Worm (Caenorhabditis elegans) whole organism, mixed stage, embryonic: ENCODE results near the gene F18G5.6.

ENCODE experiments used
- M03D4.4 ChIP-seq: sonication (generic microtip); optimal IDR thresholded peaks from 2 replicates; lab custom pipeline; 2017; ENCODE audit warnings: mild to moderate bottlenecking, missing genetic modification characterization, missing compliant biosample characterization
- bed-3 ChIP-seq: fragments of 200-800 bp; sonication (Bioruptor generic); optimal IDR thresholded peaks from 3 replicates; lab custom pipeline; 2018; ENCODE audit warnings: mild to moderate bottlenecking, missing genetic modification characterization, moderate library complexity, missing compliant biosample characterization
- blmp-1 ChIP-seq: fragments of 150-350 bp; optimal IDR thresholded peaks from 2 replicates; lab custom pipeline; 2014; ENCODE audit warnings: missing biosample characterization, missing genetic modification characterization
- ceh-39 ChIP-seq: fragments of 150-350 bp; optimal IDR thresholded peaks from 2 replicates; lab custom pipeline; 2014; ENCODE audit warnings: missing biosample characterization, missing genetic modification characterization
- ces-1 ChIP-seq: fragments of 150-350 bp; optimal IDR thresholded peaks from 2 replicates; lab custom pipeline; 2014; ENCODE audit warnings: missing biosample characterization, missing genetic modification reagents, missing genetic modification characterization
- cnd-1 ChIP-seq: fragments of 200-800 bp; sonication (Bioruptor generic); optimal IDR thresholded peaks from 2 replicates; lab custom pipeline; 2018; ENCODE audit warnings: mild to moderate bottlenecking, missing genetic modification characterization, missing compliant biosample characterization
- drap-1 ChIP-seq: fragments of 200-800 bp; sonication (Bioruptor generic); optimal IDR thresholded peaks from 3 replicates; lab custom pipeline; 2018; ENCODE audit warnings: mild to moderate bottlenecking, missing genetic modification characterization, missing compliant biosample characterization
- elt-1 ChIP-seq: sonication (generic microtip); optimal IDR thresholded peaks from 2 replicates; lab custom pipeline; 2017; ENCODE audit warnings: missing genetic modification characterization, mild to moderate bottlenecking, missing compliant biosample characterization, antibody characterized with exemption, moderate library complexity, borderline replicate concordance; ENCODE audit not compliant: insufficient read depth
- elt-3 ChIP-seq: fragments of 150-350 bp; optimal IDR thresholded peaks from 2 replicates; lab custom pipeline; 2014; ENCODE audit warnings: missing biosample characterization, missing genetic modification characterization
- ham-2 ChIP-seq: fragments of 200-800 bp; sonication (Bioruptor generic); optimal IDR thresholded peaks from 2 replicates; lab custom pipeline; 2018; ENCODE audit warnings: mild to moderate bottlenecking, missing genetic modification characterization, missing compliant biosample characterization
- hlh-1 ChIP-seq: fragments of 150-350 bp; optimal IDR thresholded peaks from 2 replicates; lab custom pipeline; 2014; ENCODE audit warnings: missing biosample characterization, missing genetic modification reagents, missing genetic modification characterization
- lin-13 ChIP-seq: fragments of 150-350 bp; optimal IDR thresholded peaks from 2 replicates; lab custom pipeline; 2014; ENCODE audit warnings: missing biosample characterization, missing genetic modification characterization
- lin-32 ChIP-seq: fragments of 200-800 bp; sonication (Bioruptor generic); optimal IDR thresholded peaks from 2 replicates; lab custom pipeline; 2018; ENCODE audit warnings: mild to moderate bottlenecking, missing genetic modification characterization, missing compliant biosample characterization
- lsy-2 ChIP-seq: fragments of 150-350 bp; optimal IDR thresholded peaks from 2 replicates; lab custom pipeline; 2014; ENCODE audit warnings: missing biosample characterization, missing genetic modification characterization
- mab-5 ChIP-seq: fragments of 150-350 bp; optimal IDR thresholded peaks from 2 replicates; lab custom pipeline; 2014; ENCODE audit warnings: missing biosample characterization, missing genetic modification characterization
- mep-1 ChIP-seq: fragments of 150-350 bp; optimal IDR thresholded peaks from 2 replicates; lab custom pipeline; 2017; ENCODE audit warnings: missing biosample characterization, missing genetic modification reagents, missing genetic modification characterization, inconsistent platforms
- mls-2 ChIP-seq: sonication (generic microtip); optimal IDR thresholded peaks from 2 replicates; lab custom pipeline; 2016; ENCODE audit warnings: mild to moderate bottlenecking, missing genetic modification characterization, moderate library complexity, missing compliant biosample characterization
- nhr-2 ChIP-seq: fragments of 150-350 bp; optimal IDR thresholded peaks from 2 replicates; lab custom pipeline; 2014; ENCODE audit warnings: missing biosample characterization, missing genetic modification characterization
- nhr-237 ChIP-seq: fragments of 150-350 bp; optimal IDR thresholded peaks from 2 replicates; lab custom pipeline; 2014; ENCODE audit warnings: missing biosample characterization, missing genetic modification characterization
- nhr-28 ChIP-seq: fragments of 150-350 bp; optimal IDR thresholded peaks from 2 replicates; lab custom pipeline; 2014; ENCODE audit warnings: missing biosample characterization, missing genetic modification characterization
- nhr-76 ChIP-seq: sonication (generic microtip); optimal IDR thresholded peaks from 2 replicates; lab custom pipeline; 2017; ENCODE audit warnings: missing biosample characterization, missing genetic modification characterization
- pha-4 ChIP-seq: fragments of 150-350 bp; optimal IDR thresholded peaks from 2 replicates; lab custom pipeline; 2018; ENCODE audit warnings: missing biosample characterization, missing genetic modification reagents, missing genetic modification characterization
- sem-2 ChIP-seq: fragments of 200-800 bp; sonication (Bioruptor generic); optimal IDR thresholded peaks from 2 replicates; lab custom pipeline; 2018; ENCODE audit warnings: mild to moderate bottlenecking, missing genetic modification characterization, missing compliant biosample characterization
- snpc-4 ChIP-seq: fragments of 150-350 bp; optimal IDR thresholded peaks from 2 replicates; lab custom pipeline; 2014; ENCODE audit warnings: missing biosample characterization, missing genetic modification characterization
- sptf-1 ChIP-seq: sonication (generic microtip); optimal IDR thresholded peaks from 2 replicates; lab custom pipeline; 2017; ENCODE audit warnings: mild to moderate bottlenecking, missing genetic modification characterization, moderate library complexity, missing compliant biosample characterization
- unc-120 ChIP-seq: sonication (generic microtip); optimal IDR thresholded peaks from 2 replicates; lab custom pipeline; 2017; ENCODE audit warnings: missing genetic modification characterization, missing compliant biosample characterization; ENCODE audit not compliant: poor library complexity, severe bottlenecking
- unc-39 ChIP-seq: fragments of 150-350 bp; optimal IDR thresholded peaks from 2 replicates; lab custom pipeline; 2014; ENCODE audit warnings: missing biosample characterization, missing genetic modification characterization
- unc-62 ChIP-seq: fragments of 150-350 bp; optimal IDR thresholded peaks from 2 replicates; lab custom pipeline; 2014; ENCODE audit warnings: missing biosample characterization, missing genetic modification reagents, missing genetic modification characterization
- zip-8 ChIP-seq: fragments of 150-350 bp; optimal IDR thresholded peaks from 2 replicates; lab custom pipeline; 2014; ENCODE audit warnings: missing biosample characterization, missing genetic modification characterization
- ztf-11 ChIP-seq: fragments of 150-350 bp; optimal IDR thresholded peaks from 2 replicates; lab custom pipeline; 2014; ENCODE audit warnings: missing biosample characterization, missing genetic modification characterization

Gene F18G5.6

ce11 chrX:9259552-9259951 lies 4.6 kb downstream of the F18G5.6 start, which contains the start of gene F18G5.1:
Gene F18G5.1 (plus strand): TSS chrX:9259852.
- TF ChIP-seq ztf-11: no peak
- no peak for TF ChIP-seq bed-3 (GFP tag; lab: Kevin White, UChicago)
- no peak for TF ChIP-seq elt-3 (tag; lab: Kevin White, UChicago)
- no peak for TF ChIP-seq sem-2 (GFP tag; lab: Kevin White, UChicago)
- no peak for TF ChIP-seq pha-4
- TF ChIP-seq sptf-1 (tag; lab: Kevin White, UChicago): no peak
- TF ChIP-seq mls-2 (tag; lab: Kevin White, UChicago): no peak
- TF ChIP-seq snpc-4 (tag; lab: Kevin White, UChicago): no peak
- no peak for TF ChIP-seq blmp-1 (tag; lab: Kevin White, UChicago)
- TF ChIP-seq hlh-1 (tag; lab: Kevin White, UChicago): no peak
- no peak for TF ChIP-seq nhr-237 (tag; lab: Kevin White, UChicago)
- TF ChIP-seq zip-8: no peak
- no peak for TF ChIP-seq unc-39 (tag; lab: Kevin White, UChicago)
- TF ChIP-seq elt-1 (tag; lab: Kevin White, UChicago): no peak
- TF ChIP-seq ham-2 (GFP tag; lab: Kevin White, UChicago): no peak
- no peak for TF ChIP-seq unc-62 (GFP tag; lab: Kevin White, UChicago)
- no peak for TF ChIP-seq unc-120
- TF ChIP-seq lin-13 (tag; lab: Kevin White, UChicago): no peak
- no peak for TF ChIP-seq drap-1 (GFP tag; lab: Kevin White, UChicago)

- TF ChIP-seq ztf-11: no peak
- no peak for TF ChIP-seq ham-2 (GFP tag; lab: Kevin White, UChicago)
- no peak for TF ChIP-seq mls-2 (tag; lab: Kevin White, UChicago)
- no peak for TF ChIP-seq ces-1 (GFP tag; lab: Kevin White, UChicago)
- TF ChIP-seq, all 35 proteins: peak for 0
Measured at ce11 chrX:9255993-9256392, 8.1 kb downstream of the F18G5.6 start.

ce11 chrX:9251488-9251887 lies 12.6 kb downstream of the F18G5.6 start, which contains the start of gene pes-8:
Gene pes-8 (plus strand): TSS chrX:9251788.
- TF ChIP-seq nhr-237 (tag; lab: Kevin White, UChicago) (no peak), ces-1 (GFP tag; lab: Kevin White, UChicago) (no peak)

- TF ChIP-seq unc-39 (tag; lab: Kevin White, UChicago): no peak
- TF ChIP-seq bed-3 (GFP tag; lab: Kevin White, UChicago): no peak
- no peak for TF ChIP-seq snpc-4 (tag; lab: Kevin White, UChicago)
- no peak for TF ChIP-seq hlh-1 (tag; lab: Kevin White, UChicago)
- TF ChIP-seq mab-5 (tag; lab: Kevin White, UChicago): no peak
- TF ChIP-seq sem-2 (GFP tag; lab: Kevin White, UChicago): no peak
- no peak for TF ChIP-seq cnd-1 (tag; lab: Kevin White, UChicago)
- no peak for TF ChIP-seq M03D4.4 (tag; lab: Kevin White, UChicago)
- TF ChIP-seq pha-4: no peak
- no peak for TF ChIP-seq lin-13 (tag; lab: Kevin White, UChicago)
- TF ChIP-seq blmp-1 (tag; lab: Kevin White, UChicago): no peak
- TF ChIP-seq nhr-237 (tag; lab: Kevin White, UChicago): no peak
- TF ChIP-seq nhr-76: no peak
- TF ChIP-seq ham-2 (GFP tag; lab: Kevin White, UChicago): no peak
- TF ChIP-seq lin-32: no peak
- no peak for TF ChIP-seq nhr-2 (tag; lab: Kevin White, UChicago)
- TF ChIP-seq unc-62 (GFP tag; lab: Kevin White, UChicago): no peak
- TF ChIP-seq nhr-28: no peak
- no peak for TF ChIP-seq ceh-39 (tag; lab: Kevin White, UChicago)
- no peak for TF ChIP-seq ces-1 (GFP tag; lab: Kevin White, UChicago)
Measured at ce11 chrX:9248083-9248805, 15.9 kb downstream of the F18G5.6 start.

ce11 chrX:9246625-9247024 lies 17.5 kb downstream of the F18G5.6 start:
- TF ChIP-seq lin-32 (no peak), elt-1 (tag; lab: Kevin White, UChicago) (no peak), mep-1 (no peak), nhr-76 (no peak), snpc-4 (tag; lab: Kevin White, UChicago) (no peak), cnd-1 (tag; lab: Kevin White, UChicago) (no peak), lsy-2 (tag; lab: Kevin White, UChicago) (no peak), bed-3 (GFP tag; lab: Kevin White, UChicago) (no peak), unc-62 (GFP tag; lab: Kevin White, UChicago) (no peak), zip-8 (no peak)
- TF ChIP-seq, all 35 proteins: peak for 0
